Fruit fly (Drosophila melanogaster) whole organism, embryonic: Measurements from ENCODE around the gene cd.

Source experiments
- Asciz ChIP-seq: fragments of 200-800 bp; sonication (Bioruptor generic); optimal IDR thresholded peaks from 2 replicates; lab custom pipeline; 2017; ENCODE audit warnings: missing biosample characterization, mild to moderate bottlenecking, missing genetic modification characterization, missing genetic modification reagents
- B-H1 ChIP-seq: fragments of 200-800 bp; sonication (Bioruptor generic); IDR thresholded peaks from 3 replicates; pipeline ENCODE4 v1.3.6; 2022; ENCODE audit warnings: missing biosample characterization, missing genetic modification characterization
- Bgb ChIP-seq: fragments of 200-800 bp; sonication (Bioruptor generic); IDR thresholded peaks from 2 replicates; pipeline ENCODE4 v1.3.6; 2022; ENCODE audit warnings: missing biosample characterization, missing genetic modification characterization; ENCODE audit not compliant: partially characterized antibody
- Bteb2 ChIP-seq: fragments of 200-800 bp; sonication (Bioruptor generic); optimal IDR thresholded peaks from 2 replicates; lab custom pipeline; 2016; ENCODE audit warnings: missing biosample characterization, missing genetic modification characterization
- CG10462 ChIP-seq: fragments of 200-800 bp; sonication (Bioruptor generic); optimal IDR thresholded peaks from 2 replicates; lab custom pipeline; 2016; ENCODE audit warnings: missing biosample characterization, missing genetic modification characterization
- CG12219 ChIP-seq: fragments of 200-800 bp; sonication (Bioruptor generic); optimal IDR thresholded peaks from 3 replicates; lab custom pipeline; 2018; ENCODE audit warnings: missing biosample characterization, mild to moderate bottlenecking, missing genetic modification characterization
- CG13123 ChIP-seq: fragments of 200-800 bp; sonication (Bioruptor generic); optimal IDR thresholded peaks from 2 replicates; lab custom pipeline; 2016; ENCODE audit warnings: missing biosample characterization, missing genetic modification characterization
- CG14014 ChIP-seq: fragments of 200-800 bp; sonication (Bioruptor generic); IDR thresholded peaks from 2 replicates; pipeline ENCODE4 v1.3.6; 2022; ENCODE audit warnings: missing biosample characterization, missing genetic modification characterization
- CG16779 ChIP-seq: fragments of 200-800 bp; sonication (Bioruptor generic); IDR thresholded peaks from 2 replicates; pipeline ENCODE4 v1.3.6; 2022; ENCODE audit warnings: missing biosample characterization, missing genetic modification characterization
- CG16813 ChIP-seq: fragments of 200-800 bp; sonication (Bioruptor generic); IDR thresholded peaks from 3 replicates; pipeline ENCODE4 v1.3.6; 2022; ENCODE audit warnings: missing biosample characterization, missing genetic modification characterization; ENCODE audit not compliant: partially characterized antibody
- CG16815 ChIP-seq: fragments of 200-800 bp; sonication (Bioruptor generic); optimal IDR thresholded peaks from 3 replicates; lab custom pipeline; 2017; ENCODE audit warnings: missing biosample characterization, mild to moderate bottlenecking, missing genetic modification characterization
- CG17912 ChIP-seq: fragments of 200-800 bp; sonication (Bioruptor generic); optimal IDR thresholded peaks from 2 replicates; lab custom pipeline; 2018; ENCODE audit warnings: missing biosample characterization, mild to moderate bottlenecking, missing genetic modification characterization
- CG18011 ChIP-seq: fragments of 200-800 bp; sonication (Bioruptor generic); optimal IDR thresholded peaks from 2 replicates; lab custom pipeline; 2017; ENCODE audit warnings: missing biosample characterization, missing genetic modification characterization, mild to moderate bottlenecking, moderate library complexity, missing genotype
- CG18599 ChIP-seq: fragments of 200-800 bp; sonication (Bioruptor generic); optimal IDR thresholded peaks from 3 replicates; lab custom pipeline; 2017; ENCODE audit warnings: missing biosample characterization, missing genetic modification characterization, mild to moderate bottlenecking, moderate library complexity, missing genetic modification reagents
- CG30431 ChIP-seq: fragments of 200-800 bp; sonication (Bioruptor generic); optimal IDR thresholded peaks from 2 replicates; lab custom pipeline; 2017; ENCODE audit warnings: missing biosample characterization, missing genetic modification characterization
- CG3065 ChIP-seq: fragments of 200-800 bp; sonication (Bioruptor generic); optimal IDR thresholded peaks from 2 replicates; lab custom pipeline; 2016; ENCODE audit warnings: missing biosample characterization, missing genetic modification characterization
- CG5180 ChIP-seq: fragments of 200-800 bp; sonication (Bioruptor generic); optimal IDR thresholded peaks from 3 replicates; lab custom pipeline; 2017; ENCODE audit warnings: missing biosample characterization, missing genetic modification characterization, mild to moderate bottlenecking, moderate library complexity, missing genetic modification reagents
- CG6791 ChIP-seq: fragments of 200-800 bp; sonication (Bioruptor generic); IDR thresholded peaks from 3 replicates; pipeline ENCODE4 v1.3.6; 2022; ENCODE audit warnings: missing biosample characterization, missing genetic modification characterization; ENCODE audit not compliant: partially characterized antibody
- CG6854 ChIP-seq: fragments of 200-800 bp; sonication (Bioruptor generic); optimal IDR thresholded peaks from 3 replicates; lab custom pipeline; 2017; ENCODE audit warnings: missing biosample characterization, mild to moderate bottlenecking, missing genetic modification characterization
- CG8281 ChIP-seq: fragments of 200-800 bp; sonication (Bioruptor generic); optimal IDR thresholded peaks from 2 replicates; lab custom pipeline; 2018; ENCODE audit warnings: missing biosample characterization, mild to moderate bottlenecking, missing genetic modification characterization, moderate library complexity
- CHES-1-like ChIP-seq: fragments of 200-800 bp; sonication (Bioruptor generic); optimal IDR thresholded peaks from 2 replicates; lab custom pipeline; 2016; ENCODE audit warnings: missing biosample characterization, missing genetic modification characterization
- Dp ChIP-seq: fragments of 200-800 bp; sonication (Bioruptor generic); optimal IDR thresholded peaks from 2 replicates; lab custom pipeline; 2018; ENCODE audit warnings: missing biosample characterization, mild to moderate bottlenecking, missing genetic modification characterization, moderate library complexity
- Fer3 ChIP-seq: fragments of 200-800 bp; sonication (Bioruptor generic); optimal IDR thresholded peaks from 2 replicates; lab custom pipeline; 2018; ENCODE audit warnings: missing biosample characterization, mild to moderate bottlenecking, missing genetic modification characterization, moderate library complexity
- HHEX ChIP-seq: fragments of 200-800 bp; sonication (Bioruptor generic); optimal IDR thresholded peaks from 3 replicates; lab custom pipeline; 2017; ENCODE audit warnings: missing biosample characterization, mild to moderate bottlenecking, missing genetic modification characterization, missing genetic modification reagents
- HmgZ ChIP-seq: fragments of 200-800 bp; sonication (Bioruptor generic); optimal IDR thresholded peaks from 2 replicates; lab custom pipeline; 2018; ENCODE audit warnings: missing biosample characterization, mild to moderate bottlenecking, missing genetic modification characterization
- Oli ChIP-seq: fragments of 200-800 bp; sonication (Bioruptor generic); optimal IDR thresholded peaks from 2 replicates; lab custom pipeline; 2018; ENCODE audit warnings: missing biosample characterization, mild to moderate bottlenecking, missing genetic modification characterization, moderate library complexity
- Ptx1 ChIP-seq: fragments of 200-800 bp; sonication (Bioruptor generic); IDR thresholded peaks from 2 replicates; pipeline ENCODE4 v1.3.6; 2022; ENCODE audit warnings: missing biosample characterization, missing genetic modification characterization
- Ravus ChIP-seq: fragments of 200-800 bp; sonication (Bioruptor generic); IDR thresholded peaks from 2 replicates; pipeline ENCODE4 v1.3.6; 2022; ENCODE audit warnings: missing biosample characterization, missing genetic modification characterization
- Sox100B ChIP-seq: fragments of 200-800 bp; sonication (Bioruptor generic); optimal IDR thresholded peaks from 3 replicates; lab custom pipeline; 2018; ENCODE audit warnings: missing biosample characterization, mild to moderate bottlenecking, missing genetic modification characterization
- Ssrp ChIP-seq: fragments of 200-800 bp; sonication (Bioruptor generic); optimal IDR thresholded peaks from 2 replicates; lab custom pipeline; 2018; ENCODE audit warnings: missing biosample characterization, mild to moderate bottlenecking, missing genetic modification characterization, moderate library complexity
- ara ChIP-seq: fragments of 200-800 bp; sonication (Bioruptor generic); IDR thresholded peaks from 2 replicates; pipeline ENCODE4 v1.3.6; 2022; ENCODE audit warnings: missing biosample characterization, missing genetic modification characterization
- cato ChIP-seq: fragments of 200-800 bp; sonication (Bioruptor generic); optimal IDR thresholded peaks from 2 replicates; lab custom pipeline; 2016; ENCODE audit warnings: missing biosample characterization, missing genetic modification characterization, borderline replicate concordance
- dm ChIP-seq: fragments of 200-800 bp; sonication (Bioruptor generic); optimal IDR thresholded peaks from 3 replicates; lab custom pipeline; 2016; ENCODE audit warnings: missing biosample characterization, missing genetic modification characterization
- fd3F ChIP-seq: fragments of 200-800 bp; sonication (Bioruptor generic); optimal IDR thresholded peaks from 2 replicates; lab custom pipeline; 2018; ENCODE audit warnings: missing biosample characterization, mild to moderate bottlenecking, missing genetic modification characterization, moderate library complexity
- fd64A ChIP-seq: fragments of 200-800 bp; sonication (Bioruptor generic); optimal IDR thresholded peaks from 3 replicates; lab custom pipeline; 2018; ENCODE audit warnings: missing biosample characterization, mild to moderate bottlenecking, missing genetic modification characterization
- gce ChIP-seq: fragments of 200-800 bp; sonication (Bioruptor generic); IDR thresholded peaks from 3 replicates; pipeline ENCODE4 v1.3.6; 2022; ENCODE audit warnings: missing biosample characterization, missing genetic modification characterization
- jumu ChIP-seq: fragments of 200-800 bp; sonication (Bioruptor generic); optimal IDR thresholded peaks from 3 replicates; lab custom pipeline; 2016; ENCODE audit warnings: missing biosample characterization, missing genetic modification characterization
- luna ChIP-seq: fragments of 200-800 bp; sonication (Bioruptor generic); optimal IDR thresholded peaks from 2 replicates; lab custom pipeline; 2016; ENCODE audit warnings: missing biosample characterization, missing genetic modification characterization
- nerfin-2 ChIP-seq: fragments of 200-800 bp; sonication (Bioruptor generic); IDR thresholded peaks from 2 replicates; pipeline ENCODE4 v1.3.6; 2022; ENCODE audit warnings: missing biosample characterization, missing genetic modification characterization; ENCODE audit not compliant: partially characterized antibody
- otp ChIP-seq: fragments of 200-800 bp; sonication (Bioruptor generic); IDR thresholded peaks from 3 replicates; pipeline ENCODE4, ENCODE4 v1.3.6; 2022; ENCODE audit warnings: missing biosample characterization, missing genetic modification characterization
- pan ChIP-seq, 4 experiments: fragments of >200 bp in 3 of 4; fragments of 200-800 bp in 1 of 4; sonication (Bioruptor generic) in 1 of 4; optimal IDR thresholded peaks in 3 of 4; IDR thresholded peaks in 1 of 4; 2 replicates each; pipeline versions ENCODE4 v1.3.6 to Lab custom; 2017 to 2022; ENCODE audit warnings: missing biosample characterization in 2 of 4, missing genetic modification characterization in 2 of 4, mixed read lengths in 1 of 4
- peb ChIP-seq: fragments of 200-800 bp; sonication (Bioruptor generic); IDR thresholded peaks from 2 replicates; pipeline ENCODE4 v1.3.6; 2022; ENCODE audit warnings: missing biosample characterization, missing genetic modification characterization
- ro ChIP-seq: fragments of 200-800 bp; sonication (Bioruptor generic); IDR thresholded peaks from 2 replicates; pipeline ENCODE4 v1.3.6; 2022; ENCODE audit warnings: missing biosample characterization, missing genetic modification characterization
- sim ChIP-seq: fragments of 200-800 bp; sonication (Bioruptor generic); IDR thresholded peaks from 2 replicates; pipeline ENCODE4 v1.3.6; 2022; ENCODE audit warnings: missing biosample characterization, missing genetic modification characterization
- slp2 ChIP-seq: fragments of 200-800 bp; sonication (Bioruptor generic); optimal IDR thresholded peaks from 2 replicates; lab custom pipeline; 2016; ENCODE audit warnings: missing biosample characterization, missing genetic modification characterization
- so ChIP-seq: fragments of 200-800 bp; sonication (Bioruptor generic); IDR thresholded peaks from 3 replicates; pipeline ENCODE4 v1.3.6; 2022; ENCODE audit warnings: missing biosample characterization, missing genetic modification characterization
- sr ChIP-seq: fragments of 200-800 bp; sonication (Bioruptor generic); IDR thresholded peaks from 3 replicates; pipeline ENCODE4 v1.3.6; 2022; ENCODE audit warnings: missing biosample characterization, missing genetic modification characterization
- tin ChIP-seq: fragments of 200-800 bp; sonication (Bioruptor generic); optimal IDR thresholded peaks from 3 replicates; lab custom pipeline; 2016; ENCODE audit warnings: missing biosample characterization, missing genetic modification characterization
- trh ChIP-seq: fragments of 200-800 bp; sonication (Bioruptor generic); optimal IDR thresholded peaks from 2 replicates; lab custom pipeline; 2016; ENCODE audit warnings: missing biosample characterization, missing genetic modification characterization
- wor ChIP-seq: fragments of 200-800 bp; sonication (Bioruptor generic); IDR thresholded peaks from 2 replicates; pipeline ENCODE4 v1.3.6; 2022; ENCODE audit warnings: missing biosample characterization, missing genetic modification characterization

The cd gene

DNA sequence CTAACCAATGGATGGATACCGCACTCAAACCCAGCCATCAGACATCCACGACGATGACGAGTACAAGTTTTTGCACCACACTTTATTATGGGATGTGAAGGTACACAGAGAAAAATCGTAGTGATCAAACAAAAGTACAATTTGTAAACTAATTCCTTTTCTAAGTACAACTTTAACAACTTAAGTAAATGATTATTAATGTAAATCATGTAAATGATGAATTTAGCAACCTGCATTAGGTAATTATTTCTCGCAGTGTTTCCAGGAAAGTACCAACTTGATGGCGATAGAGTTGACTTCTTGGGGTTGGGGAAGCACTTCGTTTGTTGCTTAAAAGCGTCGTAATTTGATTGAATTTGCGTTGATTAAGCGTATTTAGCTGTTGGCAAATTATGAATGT, 31.6 kb upstream of the cd start (continued):
- TF ChIP-seq Fer3 (tag; lab: Kevin White, UChicago), result peak; percentile 62
- TF ChIP-seq sr (GFP tag; lab: Robert Waterston, UW), result no peak
- TF ChIP-seq CG13123 (GFP tag; lab: Kevin White, UChicago), result no peak
- TF ChIP-seq Sox100B (GFP tag; lab: Kevin White, UChicago), result peak; percentile 39
- no peak for TF ChIP-seq fd64A (GFP tag; lab: Kevin White, UChicago)
- no peak for TF ChIP-seq dm (GFP tag; lab: Kevin White, UChicago)
- TF ChIP-seq CG16813 (GFP tag; lab: Robert Waterston, UW), result no peak
- TF ChIP-seq HHEX (GFP tag; lab: Kevin White, UChicago), result peak; percentile 36
- peak; percentile 41; the same call in 2 of the 3 replicates for TF ChIP-seq B-H1 (GFP tag; lab: Robert Waterston, UW)
- peak; percentile 54 for TF ChIP-seq CG10462 (GFP tag; lab: Kevin White, UChicago)
- TF ChIP-seq tin (GFP tag; lab: Kevin White, UChicago), result peak; percentile 44
- TF ChIP-seq slp2, result peak; percentile 20
- no peak for TF ChIP-seq CG16779 (GFP tag; lab: Robert Waterston, UW)
- peak; percentile 73 for TF ChIP-seq Oli (tag; lab: Kevin White, UChicago)
- TF ChIP-seq otp (GFP tag; lab: Robert Waterston, UW), result peak; percentile 79
- peak; percentile 50 for TF ChIP-seq CG6854
- no peak for TF ChIP-seq CG3065 (GFP tag; lab: Kevin White, UChicago)
- peak; percentile 62; the same call in 1 of the 2 replicates for TF ChIP-seq Ptx1 (GFP tag; lab: Robert Waterston, UW)
- TF ChIP-seq trh (GFP tag; lab: Kevin White, UChicago), result peak; percentile 26
- TF ChIP-seq CG5180 (GFP tag; lab: Kevin White, UChicago), result peak; percentile 35
- TF ChIP-seq gce, result no peak
- TF ChIP-seq CG12219 (GFP tag; lab: Kevin White, UChicago), result peak; percentile 57
- no peak for TF ChIP-seq ro
- TF ChIP-seq CG14014, result peak; percentile 84; the same call in 1 of the 2 replicates
- no peak for TF ChIP-seq Bgb (GFP tag; lab: Robert Waterston, UW)
- peak; percentile 28 for TF ChIP-seq Asciz
- no peak for TF ChIP-seq CG8281 (tag; lab: Kevin White, UChicago)
- no peak for TF ChIP-seq CG6791 (GFP tag; lab: Robert Waterston, UW)
- peak; percentile 3 for TF ChIP-seq jumu (GFP tag; lab: Kevin White, UChicago)
- peak; percentile 40 for TF ChIP-seq cato (GFP tag; lab: Kevin White, UChicago)
- peak; percentile 17 for TF ChIP-seq CG30431 (GFP tag; lab: Kevin White, UChicago)
- no peak for TF ChIP-seq pan (optimal IDR thresholded peaks at IDR 0.05; lab: Kevin White, UChicago)
- TF ChIP-seq pan (GFP tag; optimal IDR thresholded peaks at IDR 0.05 in 1 of 2, IDR thresholded peaks at IDR 0.05 in 1 of 2), result peak in 1 of 2 experiments; percentile 58
- TF ChIP-seq nerfin-2, result no peak
- TF ChIP-seq Bteb2 (GFP tag; lab: Kevin White, UChicago), result peak; percentile 56
- TF ChIP-seq CG18011 (GFP tag; lab: Kevin White, UChicago), result peak; percentile 18
- peak; percentile 59 for TF ChIP-seq CG16815 (GFP tag; lab: Kevin White, UChicago)
- TF ChIP-seq Ssrp (tag; lab: Kevin White, UChicago), result no peak
- TF ChIP-seq wor, result peak; percentile 61
- peak; percentile 29; the same call in 1 of the 2 replicates for TF ChIP-seq sim (GFP tag; lab: Robert Waterston, UW)
- TF ChIP-seq ara (GFP tag; lab: Robert Waterston, UW), result peak; percentile 57; the same call in 1 of the 2 replicates
- peak; percentile 64 for TF ChIP-seq fd3F (GFP tag; lab: Kevin White, UChicago)
- TF ChIP-seq CG18599 (GFP tag; lab: Kevin White, UChicago), result peak; percentile 85
- peak; percentile 42 for TF ChIP-seq HmgZ
- peak; percentile 12; the same call in 1 of the 2 replicates for TF ChIP-seq Ravus (GFP tag; lab: Robert Waterston, UW)
- no peak for TF ChIP-seq Dp (GFP tag; lab: Kevin White, UChicago)
- no peak for TF ChIP-seq peb (GFP tag; lab: Robert Waterston, UW)
- peak; percentile 80 for TF ChIP-seq so
- TF ChIP-seq CG17912 (GFP tag; lab: Kevin White, UChicago), result no peak
- TF ChIP-seq luna, result no peak
- TF ChIP-seq CHES-1-like (GFP tag; lab: Kevin White, UChicago), result peak; percentile 57
